Fruit fly (Drosophila melanogaster): ENCODE results near the gene r.

r gene

DNA sequence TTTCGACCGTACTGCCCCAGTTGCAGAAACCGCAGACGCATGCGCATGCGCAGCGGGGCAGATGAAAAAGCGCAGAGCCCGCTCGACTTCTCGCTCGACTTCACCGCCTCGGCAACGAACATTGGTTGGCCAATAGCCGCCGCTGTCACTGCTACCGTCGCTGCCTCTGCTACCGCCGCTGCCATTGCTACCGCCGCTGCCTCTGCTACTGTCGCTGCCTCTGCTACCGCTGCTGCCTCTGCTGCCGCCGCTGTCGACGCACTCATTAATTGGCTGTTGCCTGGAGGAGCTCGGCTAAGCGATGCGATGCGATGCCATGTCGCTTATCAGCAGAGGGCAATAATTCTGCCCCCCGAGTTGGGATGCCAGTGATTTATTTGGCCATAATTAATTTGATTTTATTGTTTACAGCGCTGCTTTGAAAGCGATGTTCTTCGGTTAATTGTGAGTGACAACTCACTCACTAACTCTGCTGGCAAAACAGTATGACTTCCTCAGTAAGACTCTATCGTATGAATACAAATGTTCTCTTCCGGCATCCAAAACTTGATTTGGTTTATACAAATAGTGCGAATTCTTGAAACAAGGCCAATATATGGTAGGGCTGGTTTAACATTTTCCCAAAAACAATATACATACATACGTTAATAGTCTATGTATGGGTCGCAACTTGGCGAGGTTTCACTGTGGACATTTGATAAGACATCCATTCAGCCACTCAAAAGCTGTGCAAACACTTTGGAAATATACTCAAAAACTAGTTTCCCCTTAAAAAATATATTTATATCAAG lies 15.7 kb downstream of the r start (continued):
- no peak for TF ChIP-seq dac (GFP tag; optimal IDR thresholded peaks at IDR 0.05)
- TF ChIP-seq CG7368 (GFP tag; optimal IDR thresholded peaks at IDR 0.05): no peak
- no peak for TF ChIP-seq Sox15 (GFP tag; optimal IDR thresholded peaks at IDR 0.05)
- no peak for TF ChIP-seq dsx (GFP tag; optimal IDR thresholded peaks at IDR 0.05; ENCODE audit: poor library complexity, severe bottlenecking)
- TF ChIP-seq CG11762 (GFP tag; optimal IDR thresholded peaks at IDR 0.05; ENCODE audit: insufficient read depth): no peak
- TF ChIP-seq Sox14 (GFP tag; optimal IDR thresholded peaks at IDR 0.05): no peak
- no peak for TF ChIP-seq CG6792 (GFP tag; optimal IDR thresholded peaks at IDR 0.05)
- TF ChIP-seq pdm3 (GFP tag; optimal IDR thresholded peaks at IDR 0.05): peak; percentile 6
- TF ChIP-seq CG15336 (GFP tag; IDR thresholded peaks at IDR 0.05): 0 out of 2 replicates have a peak, but pooled peaks have one; percentile 17
- peak; percentile 3 for TF ChIP-seq esn (GFP tag; optimal IDR thresholded peaks at IDR 0.05)
- TF ChIP-seq ss (GFP tag; optimal IDR thresholded peaks at IDR 0.05): no peak
- TF ChIP-seq CG1621 (tag; optimal IDR thresholded peaks at IDR 0.05): no peak
- peak; percentile 0 for TF ChIP-seq acj6 (GFP tag; optimal IDR thresholded peaks at IDR 0.05)
- peak; percentile 19 for TF ChIP-seq CG32006 (GFP tag; optimal IDR thresholded peaks at IDR 0.05)
- no peak for TF ChIP-seq Smox (GFP tag; optimal IDR thresholded peaks at IDR 0.05)
- no peak for TF ChIP-seq CG8632 (GFP tag; optimal IDR thresholded peaks at IDR 0.05)
- TF ChIP-seq cyc (GFP tag; optimal IDR thresholded peaks at IDR 0.05): no peak

dm6 chrX:16672904-16673303 lies 17.7 kb downstream of the r start:
- TF ChIP-seq salr (GFP tag; optimal IDR thresholded peaks at IDR 0.05): no peak
- TF ChIP-seq CG4318 (GFP tag; optimal IDR thresholded peaks at IDR 0.05): no peak
- no peak for TF ChIP-seq CG11762 (GFP tag; optimal IDR thresholded peaks at IDR 0.05; ENCODE audit: insufficient read depth)
- no peak for TF ChIP-seq CG8119 (GFP tag; IDR thresholded peaks at IDR 0.05)
- TF ChIP-seq ss (GFP tag; optimal IDR thresholded peaks at IDR 0.05): no peak
- TF ChIP-seq fd59A (GFP tag; optimal IDR thresholded peaks at IDR 0.05): no peak
- TF ChIP-seq svp (GFP tag): no peak
- TF ChIP-seq CG16779 (tag; optimal IDR thresholded peaks at IDR 0.05): no peak
- no peak for TF ChIP-seq fkh (GFP tag; optimal IDR thresholded peaks at IDR 0.05)
- no peak for TF ChIP-seq CG10669 (GFP tag; optimal IDR thresholded peaks at IDR 0.05)

- TF ChIP-seq CG10631 (GFP tag; optimal IDR thresholded peaks at IDR 0.05): no peak
Observed at dm6 chrX:16674538-16674937, 19.4 kb downstream of the r start.

dm6 chrX:16676653-16677052 lies 21.5 kb downstream of the r start, which contains the start of gene CG13012:
CG13012 (minus strand) TSS chrX:16676753.
- TF ChIP-seq lz (GFP tag; optimal IDR thresholded peaks at IDR 0.05) (no peak), Eip78C (GFP tag) (peak; percentile 52)

DNA sequence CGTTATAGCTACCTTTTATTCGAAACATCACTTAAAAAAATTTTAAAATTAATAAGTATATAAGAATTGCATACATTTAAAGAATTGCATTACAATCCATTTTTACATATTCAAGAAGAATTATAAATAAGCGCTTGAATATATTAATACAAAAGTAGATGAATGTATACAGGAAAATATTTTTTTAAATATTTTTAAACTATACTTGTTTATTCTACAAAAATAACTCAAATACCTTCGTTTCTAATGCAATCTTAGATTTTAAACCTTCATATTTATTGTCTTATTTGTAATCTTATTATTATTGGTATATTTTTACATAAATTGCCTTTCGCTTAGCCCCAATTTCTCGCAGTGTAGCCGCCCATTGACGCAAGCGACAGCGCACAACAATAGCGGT lies 22.0 kb downstream of the r start:
- TF ChIP-seq CG7368 (GFP tag; optimal IDR thresholded peaks at IDR 0.05) (no peak), CG8632 (GFP tag; optimal IDR thresholded peaks at IDR 0.05) (peak; percentile 30), CG10669 (GFP tag; optimal IDR thresholded peaks at IDR 0.05) (no peak), dsx (GFP tag; optimal IDR thresholded peaks at IDR 0.05; ENCODE audit: poor library complexity, severe bottlenecking) (peak; percentile 4), CG3032 (tag; optimal IDR thresholded peaks at IDR 0.05) (no peak), Gug (GFP tag; IDR thresholded peaks at IDR 0.05) (no peak), CG16779 (tag; optimal IDR thresholded peaks at IDR 0.05) (no peak), Hr38 (GFP tag; optimal IDR thresholded peaks at IDR 0.05) (no peak), Hr4 (GFP tag; optimal IDR thresholded peaks at IDR 0.05) (no peak), CG8119 (GFP tag; IDR thresholded peaks at IDR 0.05) (peak; percentile 50; the same call in 2 of the 3 replicates), Hr39 (GFP tag; optimal IDR thresholded peaks at IDR 0.05) (no peak), eg (GFP tag; IDR thresholded peaks at IDR 0.05) (peak; percentile 41; the same call in 1 of the 3 replicates), dac (GFP tag; optimal IDR thresholded peaks at IDR 0.05) (no peak), Blimp-1 (GFP tag; optimal IDR thresholded peaks at IDR 0.05) (no peak), Met (GFP tag; optimal IDR thresholded peaks at IDR 0.05) (peak; percentile 13), Ets96B (tag; optimal IDR thresholded peaks at IDR 0.05) (no peak), Lpt (GFP tag; optimal IDR thresholded peaks at IDR 0.05) (no peak), CG6163 (GFP tag; IDR thresholded peaks at IDR 0.05) (0 out of 3 replicates have a peak, but pooled peaks have one; percentile 28), svp (GFP tag) (peak; percentile 66), Sox102F (GFP tag; optimal IDR thresholded peaks at IDR 0.05) (no peak), Smox (GFP tag; optimal IDR thresholded peaks at IDR 0.05) (no peak), CG6808 (GFP tag; optimal IDR thresholded peaks at IDR 0.05) (no peak), net (GFP tag; optimal IDR thresholded peaks at IDR 0.05) (no peak)
